Fruit fly (Drosophila melanogaster) S2 (cell line): ENCODE results near the gene CG10650.

Experiments used
- CG8478 ChIP-seq: fragments of >200 bp; optimal IDR thresholded peaks from 2 replicates; lab custom pipeline; 2018
- CTCF ChIP-seq, 2 experiments: fragments of >200 bp; optimal IDR thresholded peaks; 2 replicates each; lab custom pipeline; 2018

dm6 chr2L:19037455-19037854 is 41.7 kb upstream of the CG10650 start:
- no peak for TF ChIP-seq CTCF (optimal IDR thresholded peaks at IDR 0.05; lab: Kevin White, UChicago)
- TF ChIP-seq CG8478 (lab: Kevin White, UChicago) = no peak
